Fruit fly (Drosophila melanogaster) whole organism, embryonic: ENCODE data around the gene CG15767.

Source experiments
- BEAF-32 ChIP-seq: fragments of 200-800 bp; sonication (Bioruptor generic); optimal IDR thresholded peaks from 3 replicates; lab custom pipeline; 2017; ENCODE audit warnings: missing biosample characterization, missing genetic modification characterization, mild to moderate bottlenecking, moderate library complexity, missing genetic modification reagents
- CG10147 ChIP-seq: fragments of 200-800 bp; sonication (Bioruptor generic); optimal IDR thresholded peaks from 2 replicates; lab custom pipeline; 2019; ENCODE audit warnings: missing biosample characterization, mild to moderate bottlenecking, missing genetic modification characterization, moderate library complexity
- CG10431 ChIP-seq: fragments of 200-800 bp; sonication (Bioruptor generic); optimal IDR thresholded peaks from 3 replicates; lab custom pipeline; 2018; ENCODE audit warnings: missing biosample characterization, mild to moderate bottlenecking, missing genetic modification characterization
- CG10979 ChIP-seq: fragments of 200-800 bp; sonication (Bioruptor generic); optimal IDR thresholded peaks from 2 replicates; lab custom pipeline; 2018; ENCODE audit warnings: missing biosample characterization, mild to moderate bottlenecking, missing genetic modification characterization, moderate library complexity
- CG11247 ChIP-seq: fragments of 200-800 bp; sonication (Bioruptor generic); IDR thresholded peaks from 2 replicates; pipeline ENCODE4 v1.3.6; 2022; ENCODE audit warnings: missing biosample characterization, missing genetic modification characterization
- CG1233 ChIP-seq: fragments of 200-800 bp; sonication (Bioruptor generic); optimal IDR thresholded peaks from 4 replicates; lab custom pipeline; 2018; ENCODE audit warnings: missing biosample characterization, mild to moderate bottlenecking, missing genetic modification characterization
- CG14667 ChIP-seq: fragments of 200-800 bp; sonication (Bioruptor generic); IDR thresholded peaks from 2 replicates; pipeline ENCODE4 v1.3.6; 2022; ENCODE audit warnings: missing biosample characterization, missing genetic modification characterization
- CG15696 ChIP-seq: fragments of 200-800 bp; sonication (Bioruptor generic); optimal IDR thresholded peaks from 2 replicates; lab custom pipeline; 2019; ENCODE audit warnings: missing biosample characterization, mild to moderate bottlenecking, missing genetic modification characterization, moderate library complexity
- CG16813 ChIP-seq: fragments of 200-800 bp; sonication (Bioruptor generic); IDR thresholded peaks from 3 replicates; pipeline ENCODE4 v1.3.6; 2022; ENCODE audit warnings: missing biosample characterization, missing genetic modification characterization; ENCODE audit not compliant: partially characterized antibody
- CG1832 ChIP-seq: fragments of 200-800 bp; sonication (Bioruptor generic); optimal IDR thresholded peaks from 2 replicates; lab custom pipeline; 2017; ENCODE audit warnings: missing biosample characterization, mild to moderate bottlenecking, missing genetic modification characterization, inconsistent platforms
- CG2678 ChIP-seq: fragments of 200-800 bp; sonication (Bioruptor generic); optimal IDR thresholded peaks from 3 replicates; lab custom pipeline; 2019; ENCODE audit warnings: missing biosample characterization, mild to moderate bottlenecking, missing genetic modification characterization, moderate library complexity
- CG30020 ChIP-seq: fragments of 200-800 bp; optimal IDR thresholded peaks from 2 replicates; lab custom pipeline; 2019; ENCODE audit warnings: missing biosample characterization, mild to moderate bottlenecking, missing genetic modification characterization, moderate library complexity
- CG32772 ChIP-seq: fragments of 200-800 bp; sonication (Bioruptor generic); IDR thresholded peaks from 2 replicates; pipeline ENCODE4 v1.3.6; 2022; ENCODE audit warnings: missing biosample characterization, missing genetic modification characterization
- CG3281 ChIP-seq: fragments of 200-800 bp; sonication (Bioruptor generic); optimal IDR thresholded peaks from 3 replicates; lab custom pipeline; 2017; ENCODE audit warnings: missing biosample characterization, mild to moderate bottlenecking, missing genetic modification characterization
- CG34224 ChIP-seq: fragments of 200-800 bp; sonication (Bioruptor generic); IDR thresholded peaks from 3 replicates; pipeline ENCODE4 v1.3.6; 2022; ENCODE audit warnings: missing biosample characterization, missing genetic modification characterization; ENCODE audit not compliant: partially characterized antibody
- CG6791 ChIP-seq: fragments of 200-800 bp; sonication (Bioruptor generic); IDR thresholded peaks from 3 replicates; pipeline ENCODE4 v1.3.6; 2022; ENCODE audit warnings: missing biosample characterization, missing genetic modification characterization; ENCODE audit not compliant: partially characterized antibody
- CG7357 ChIP-seq: fragments of 200-800 bp; sonication (Bioruptor generic); IDR thresholded peaks from 3 replicates; pipeline ENCODE4 v1.3.6; 2022; ENCODE audit warnings: missing biosample characterization, missing genetic modification characterization
- CG8478 ChIP-seq: fragments of >200 bp; optimal IDR thresholded peaks from 2 replicates; lab custom pipeline; 2018
- Doc3 ChIP-seq: fragments of 200-800 bp; sonication (Bioruptor generic); IDR thresholded peaks from 3 replicates; pipeline ENCODE4 v1.3.6; 2022; ENCODE audit warnings: missing biosample characterization, missing genetic modification characterization; ENCODE audit not compliant: partially characterized antibody
- Dref ChIP-seq: fragments of 200-800 bp; sonication (Bioruptor generic); IDR thresholded peaks from 2 replicates; pipeline ENCODE4 v1.3.6; 2022; ENCODE audit warnings: missing biosample characterization, missing genetic modification characterization
- HLH4C ChIP-seq: fragments of 200-800 bp; sonication (Bioruptor generic); IDR thresholded peaks from 3 replicates; pipeline ENCODE4 v1.3.6; 2022; ENCODE audit warnings: missing biosample characterization, missing genetic modification characterization; ENCODE audit not compliant: partially characterized antibody
- Hmx ChIP-seq: fragments of 200-800 bp; sonication (Bioruptor generic); optimal IDR thresholded peaks from 2 replicates; lab custom pipeline; 2016; ENCODE audit warnings: missing biosample characterization, missing genetic modification characterization
- Opbp ChIP-seq: fragments of 200-800 bp; sonication (Bioruptor generic); IDR thresholded peaks from 3 replicates; pipeline ENCODE4 v1.3.6; 2022; ENCODE audit warnings: missing biosample characterization, missing genetic modification characterization; ENCODE audit not compliant: partially characterized antibody
- Scr ChIP-seq: fragments of 200-800 bp; sonication (Bioruptor generic); IDR thresholded peaks from 2 replicates; pipeline ENCODE4 v1.3.6; 2022; ENCODE audit warnings: missing biosample characterization, missing genetic modification characterization; ENCODE audit not compliant: partially characterized antibody
- ab ChIP-seq: fragments of 200-800 bp; sonication (Bioruptor generic); optimal IDR thresholded peaks from 2 replicates; lab custom pipeline; 2016; ENCODE audit warnings: missing biosample characterization, missing genetic modification characterization
- amos ChIP-seq: fragments of 200-800 bp; sonication (Bioruptor generic); IDR thresholded peaks from 2 replicates; pipeline ENCODE4 v1.3.6; 2022; ENCODE audit warnings: missing biosample characterization, missing genetic modification characterization; ENCODE audit not compliant: partially characterized antibody
- cg ChIP-seq: fragments of 200-800 bp; sonication (Bioruptor generic); optimal IDR thresholded peaks from 3 replicates; lab custom pipeline; 2019; ENCODE audit warnings: missing biosample characterization, mild to moderate bottlenecking, missing genetic modification characterization, moderate library complexity
- chinmo ChIP-seq: fragments of 200-800 bp; sonication (Bioruptor generic); IDR thresholded peaks from 4 replicates; pipeline ENCODE4 v1.3.6; 2022; ENCODE audit warnings: missing biosample characterization, missing genetic modification characterization; ENCODE audit not compliant: partially characterized antibody
- grau ChIP-seq: fragments of 200-800 bp; optimal IDR thresholded peaks from 3 replicates; lab custom pipeline; 2019; ENCODE audit warnings: missing biosample characterization, mild to moderate bottlenecking, missing genetic modification characterization, moderate library complexity
- hbn ChIP-seq: fragments of 200-800 bp; sonication (Bioruptor generic); IDR thresholded peaks from 2 replicates; pipeline ENCODE4 v1.3.6; 2022; ENCODE audit warnings: missing biosample characterization, missing genetic modification characterization; ENCODE audit not compliant: partially characterized antibody
- oc ChIP-seq: fragments of 200-800 bp; sonication (Bioruptor generic); optimal IDR thresholded peaks from 2 replicates; lab custom pipeline; 2018; ENCODE audit warnings: missing biosample characterization, mild to moderate bottlenecking, missing genetic modification characterization, moderate library complexity
- scrt ChIP-seq: fragments of 200-800 bp; sonication (Bioruptor generic); optimal IDR thresholded peaks from 2 replicates; lab custom pipeline; 2018; ENCODE audit warnings: missing biosample characterization, mild to moderate bottlenecking, missing genetic modification characterization, moderate library complexity
- sr ChIP-seq: fragments of 200-800 bp; sonication (Bioruptor generic); IDR thresholded peaks from 3 replicates; pipeline ENCODE4 v1.3.6; 2022; ENCODE audit warnings: missing biosample characterization, missing genetic modification characterization
- tll ChIP-seq, 2 experiments: fragments of 200-800 bp in 1 of 2; fragments of >200 bp in 1 of 2; sonication (Bioruptor generic) in 1 of 2; optimal IDR thresholded peaks; 2 replicates each; lab custom pipeline; 2017 to 2019; ENCODE audit warnings: missing biosample characterization in 2 of 2, missing genetic modification characterization in 2 of 2, mild to moderate bottlenecking in 1 of 2, moderate library complexity in 1 of 2
- tna ChIP-seq: fragments of 200-800 bp; sonication (Bioruptor generic); IDR thresholded peaks from 2 replicates; pipeline ENCODE4 v1.3.6; 2022; ENCODE audit warnings: missing biosample characterization, missing genetic modification characterization; ENCODE audit not compliant: partially characterized antibody
- trem ChIP-seq: fragments of 200-800 bp; optimal IDR thresholded peaks from 3 replicates; lab custom pipeline; 2019; ENCODE audit warnings: missing biosample characterization, mild to moderate bottlenecking, missing genetic modification characterization, moderate library complexity
- trh ChIP-seq: fragments of 200-800 bp; sonication (Bioruptor generic); optimal IDR thresholded peaks from 2 replicates; lab custom pipeline; 2016; ENCODE audit warnings: missing biosample characterization, missing genetic modification characterization
- vnd ChIP-seq: fragments of 200-800 bp; sonication (Bioruptor generic); IDR thresholded peaks from 3 replicates; pipeline ENCODE4 v1.3.6; 2022; ENCODE audit warnings: missing biosample characterization, missing genetic modification characterization; ENCODE audit not compliant: partially characterized antibody
- zen2 ChIP-seq: fragments of 200-800 bp; sonication (Bioruptor generic); IDR thresholded peaks from 3 replicates; pipeline ENCODE4 v1.3.6; 2022; ENCODE audit warnings: missing biosample characterization, missing genetic modification characterization; ENCODE audit not compliant: partially characterized antibody

The CG15767 gene

dm6 chrX:5763443-5764000, 25.8 kb upstream of the CG15767 start:
- TF ChIP-seq CG10979 (tag; lab: Kevin White, UChicago) (peak; percentile 17), Hmx (GFP tag; lab: Kevin White, UChicago) (no peak), Dref (peak; percentile 55), amos (GFP tag; lab: Robert Waterston, UW) (peak; percentile 20; the same call in 1 of the 2 replicates), CG8478 (lab: Kevin White, UChicago) (peak; percentile 61), trem (tag; lab: Kevin White, UChicago) (no peak), hbn (GFP tag; lab: Robert Waterston, UW) (0 out of 2 replicates have a peak, but pooled peaks have one; percentile 19), Opbp (GFP tag; lab: Robert Waterston, UW) (peak; percentile 54; the same call in 1 of the 3 replicates), cg (GFP tag; lab: Kevin White, UChicago) (peak; percentile 92), grau (tag; lab: Kevin White, UChicago) (no peak), CG6791 (GFP tag; lab: Robert Waterston, UW) (peak; percentile 44; the same call in 1 of the 3 replicates), BEAF-32 (GFP tag; lab: Kevin White, UChicago) (peak; percentile 16), vnd (GFP tag; lab: Robert Waterston, UW) (peak; percentile 26; the same call in 1 of the 3 replicates), CG11247 (GFP tag; lab: Robert Waterston, UW) (no peak), CG2678 (tag; lab: Kevin White, UChicago) (no peak), tna (GFP tag; lab: Robert Waterston, UW) (no peak), Scr (peak; percentile 18), sr (GFP tag; lab: Robert Waterston, UW) (no peak), CG34224 (peak; percentile 18; the same call in 1 of the 3 replicates), CG1233 (GFP tag; lab: Kevin White, UChicago) (no peak), ab (no peak), CG3281 (GFP tag; lab: Kevin White, UChicago) (no peak), scrt (GFP tag; lab: Kevin White, UChicago) (no peak), chinmo (GFP tag; lab: Robert Waterston, UW) (0 out of 4 replicates have a peak, but pooled peaks have one; percentile 47), HLH4C (peak; percentile 19; the same call in 1 of the 3 replicates), CG15696 (tag; lab: Kevin White, UChicago) (no peak), oc (tag; lab: Kevin White, UChicago) (no peak), CG7357 (GFP tag; lab: Robert Waterston, UW) (no peak), CG1832 (GFP tag; lab: Kevin White, UChicago) (no peak), zen2 (GFP tag; lab: Robert Waterston, UW) (0 out of 3 replicates have a peak, but pooled peaks have one; percentile 15), CG14667 (GFP tag; lab: Robert Waterston, UW) (no peak), Doc3 (GFP tag; lab: Robert Waterston, UW) (0 out of 3 replicates have a peak, but pooled peaks have one; percentile 15), CG30020 (tag; lab: Kevin White, UChicago) (no peak), tll (GFP tag; optimal IDR thresholded peaks at IDR 0.05; lab: Kevin White, UChicago) (no peak), CG32772 (GFP tag; lab: Robert Waterston, UW) (no peak), trh (no peak), CG10147 (GFP tag; lab: Kevin White, UChicago) (peak; percentile 65), CG10431 (GFP tag; lab: Kevin White, UChicago) (peak; percentile 94), CG16813 (peak; percentile 24; the same call in 1 of the 3 replicates)
